Worm (Caenorhabditis elegans): Measurements from ENCODE around the gene F59B2.9.
A peak's percentile ranks its signal among the peaks of the same experiment; 100 is the strongest.

The F59B2.9 gene

DNA sequence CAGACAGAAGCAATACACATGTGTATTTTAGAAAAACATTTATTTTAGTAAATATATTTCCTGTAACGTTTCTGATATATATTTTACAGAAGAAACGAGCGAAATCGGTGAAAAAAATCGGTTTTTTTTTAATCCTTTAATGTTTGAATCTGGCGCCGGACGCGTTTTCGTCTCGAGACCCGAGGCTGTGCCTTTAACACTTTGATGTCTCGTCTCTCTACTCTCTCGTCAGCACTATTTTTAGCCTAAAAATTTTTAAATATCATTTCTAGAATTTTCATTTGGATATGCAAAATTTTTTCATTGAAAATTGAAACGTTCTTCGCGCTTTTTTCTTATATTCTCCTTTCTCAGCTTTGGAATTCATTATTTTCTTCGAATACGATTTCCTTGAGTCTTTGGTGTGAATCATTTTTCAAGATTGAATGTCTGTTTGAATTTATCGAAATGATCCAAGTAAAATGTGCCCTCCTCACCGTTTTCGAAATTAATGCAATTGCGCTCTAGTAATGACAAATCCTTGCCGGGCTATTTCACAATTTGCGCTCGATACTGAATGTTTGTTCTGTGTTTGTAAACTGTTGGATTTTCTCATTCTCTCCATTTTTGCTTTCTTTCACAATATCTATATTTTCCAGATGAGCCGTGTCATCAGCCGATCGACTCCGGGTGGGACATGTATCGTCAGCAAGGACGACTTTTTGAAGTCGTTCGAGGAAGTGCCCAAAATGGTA, 42.4 kb upstream of the F59B2.9 start, which contains the start of gene cls-2:
cls-2 (plus strand) TSS at position 635 of the 734 bp plus-strand sequence.
- peak; percentile 29 for TF ChIP-seq lin-15B (tag; optimal IDR thresholded peaks at IDR 0.05)
- no peak for TF ChIP-seq skn-1 (tag; optimal IDR thresholded peaks at IDR 0.05)

DNA sequence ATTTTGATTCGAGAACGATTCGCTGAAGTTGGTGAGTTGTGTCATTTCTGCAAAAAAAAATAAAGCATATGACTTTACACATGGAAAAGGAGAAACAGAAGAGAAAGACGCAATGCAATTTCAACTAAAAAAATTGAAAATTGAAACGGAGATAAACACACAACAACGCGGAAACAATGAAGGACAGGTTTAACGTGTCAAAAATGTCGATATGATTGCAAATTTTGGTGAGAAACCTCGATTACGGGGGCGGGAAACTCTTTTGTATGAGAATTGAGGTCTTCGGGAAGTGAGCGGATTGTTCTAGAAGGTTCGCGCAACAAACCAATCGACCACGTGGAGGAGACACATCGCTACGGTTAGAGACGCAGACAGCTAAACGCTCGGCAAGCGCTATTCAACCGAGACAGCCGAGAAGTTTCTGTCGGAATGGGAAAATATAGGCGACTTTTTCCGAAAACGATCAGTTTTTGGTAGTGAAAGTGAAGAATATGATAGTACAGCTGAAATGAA, 41.6 kb upstream of the F59B2.9 start, which contains the start of gene R107.5:
R107.5 (minus strand) TSS at position 51 of the 513 bp plus-strand sequence.
- TF ChIP-seq nhr-43 (tag; optimal IDR thresholded peaks at IDR 0.05; ENCODE audit: poor library complexity, severe bottlenecking), result peak; percentile 92
- TF ChIP-seq lsy-12 (tag; optimal IDR thresholded peaks at IDR 0.05), result peak; percentile 99
- no peak for TF ChIP-seq nhr-28 (tag; optimal IDR thresholded peaks at IDR 0.05)
- TF ChIP-seq ceh-82 (tag; optimal IDR thresholded peaks at IDR 0.05), result no peak
- TF ChIP-seq ceh-9 (tag; optimal IDR thresholded peaks at IDR 0.05), result no peak
- no peak for TF ChIP-seq daf-12 (tag; optimal IDR thresholded peaks at IDR 0.05)
- TF ChIP-seq ama-1 (optimal IDR thresholded peaks at IDR 0.05), result peak; percentile 97
- TF ChIP-seq ceh-16 (tag; optimal IDR thresholded peaks at IDR 0.05), result no peak
- TF ChIP-seq egl-5 (tag; optimal IDR thresholded peaks at IDR 0.05), result peak; percentile 90
- TF ChIP-seq R02D3.7 (tag; optimal IDR thresholded peaks at IDR 0.05), result peak; percentile 62
- no peak for TF ChIP-seq ZK546.5 (tag; optimal IDR thresholded peaks at IDR 0.05)
- TF ChIP-seq jun-1 (tag; optimal IDR thresholded peaks at IDR 0.05), result peak; percentile 97
- TF ChIP-seq hmg-11 (tag; optimal IDR thresholded peaks at IDR 0.05), result peak; percentile 82
- TF ChIP-seq unc-62 (GFP tag; optimal IDR thresholded peaks at IDR 0.05), result no peak
- peak; percentile 67 for TF ChIP-seq elt-2 (tag; optimal IDR thresholded peaks at IDR 0.05)
- no peak for TF ChIP-seq fkh-2 (tag; optimal IDR thresholded peaks at IDR 0.05)
- no peak for TF ChIP-seq nhr-237 (tag; optimal IDR thresholded peaks at IDR 0.05)
- no peak for TF ChIP-seq zag-1 (tag; optimal IDR thresholded peaks at IDR 0.05)
- peak; percentile 96 for TF ChIP-seq nfya-1 (tag; optimal IDR thresholded peaks at IDR 0.05; ENCODE audit: insufficient read depth)
- TF ChIP-seq ztf-4 (tag; optimal IDR thresholded peaks at IDR 0.05), result peak; percentile 27
- TF ChIP-seq elt-3 (tag; optimal IDR thresholded peaks at IDR 0.05), result peak; percentile 26 to 84 (median 75)
- TF ChIP-seq ceh-28 (tag; optimal IDR thresholded peaks at IDR 0.05), result peak; percentile 80
- no peak for TF ChIP-seq nhr-76 (tag; optimal IDR thresholded peaks at IDR 0.05)
- peak; percentile 99 for TF ChIP-seq nhr-25 (tag; optimal IDR thresholded peaks at IDR 0.05)
- peak; percentile 16 for TF ChIP-seq elt-1 (tag; optimal IDR thresholded peaks at IDR 0.05)
- TF ChIP-seq nhr-23 (tag; optimal IDR thresholded peaks at IDR 0.05), result peak; percentile 97
- TF ChIP-seq mdl-1 (tag; optimal IDR thresholded peaks at IDR 0.05), result peak; percentile 87
- peak; percentile 80 for TF ChIP-seq sea-2 (GFP tag; optimal IDR thresholded peaks at IDR 0.05)
- no peak for TF ChIP-seq unc-39 (tag; optimal IDR thresholded peaks at IDR 0.05)
- peak; percentile 49 for TF ChIP-seq fkh-10 (GFP tag; optimal IDR thresholded peaks at IDR 0.05)
- no peak for TF ChIP-seq nhr-12 (tag; optimal IDR thresholded peaks at IDR 0.05)
- no peak for TF ChIP-seq nhr-11 (tag; optimal IDR thresholded peaks at IDR 0.05)
- peak; percentile 41 for TF ChIP-seq fos-1 (tag; optimal IDR thresholded peaks at IDR 0.05)
- TF ChIP-seq lin-15B (tag; optimal IDR thresholded peaks at IDR 0.05), result peak; percentile 79
- no peak for TF ChIP-seq nhr-77 (tag; optimal IDR thresholded peaks at IDR 0.05)
- TF ChIP-seq nhr-67 (tag; optimal IDR thresholded peaks at IDR 0.05), result no peak
- TF ChIP-seq eor-1 (tag; optimal IDR thresholded peaks at IDR 0.05), result no peak
- peak; percentile 91 for TF ChIP-seq tbx-2 (tag; optimal IDR thresholded peaks at IDR 0.05)
- no peak for TF ChIP-seq skn-1 (tag; optimal IDR thresholded peaks at IDR 0.05)
- TF ChIP-seq aly-2 (tag; optimal IDR thresholded peaks at IDR 0.05), result no peak
- TF ChIP-seq pha-4 (tag; optimal IDR thresholded peaks at IDR 0.05), result peak; percentile 80
- peak; percentile 26 for TF ChIP-seq pqm-1 (tag; optimal IDR thresholded peaks at IDR 0.05)
- TF ChIP-seq lin-39 (tag; optimal IDR thresholded peaks at IDR 0.05), result peak; percentile 92
- TF ChIP-seq snpc-4 (tag; optimal IDR thresholded peaks at IDR 0.05), result no peak
- TF ChIP-seq mml-1 (tag; optimal IDR thresholded peaks at IDR 0.05), result peak; percentile 56
- TF ChIP-seq egl-27 (tag; optimal IDR thresholded peaks at IDR 0.05), result peak; percentile 30
- no peak for TF ChIP-seq ztf-11 (tag; optimal IDR thresholded peaks at IDR 0.05)
